Worm (Caenorhabditis elegans): ENCODE measurements around the gene ZK1010.4.

ce11 chrIII:13019547-13020098 is 38.8 kb downstream of the ZK1010.4 start:
- no peak for TF ChIP-seq zag-1 (tag; optimal IDR thresholded peaks at IDR 0.05)
- no peak for TF ChIP-seq dmd-4 (tag; optimal IDR thresholded peaks at IDR 0.05)
- TF ChIP-seq ztf-4 (tag; optimal IDR thresholded peaks at IDR 0.05): no peak
- no peak for TF ChIP-seq lin-39 (tag; optimal IDR thresholded peaks at IDR 0.05)
- TF ChIP-seq nhr-23 (tag; optimal IDR thresholded peaks at IDR 0.05): no peak
- TF ChIP-seq nhr-6 (tag; optimal IDR thresholded peaks at IDR 0.05): no peak
- no peak for TF ChIP-seq unc-62 (GFP tag; optimal IDR thresholded peaks at IDR 0.05)
- TF ChIP-seq nhr-12 (tag; optimal IDR thresholded peaks at IDR 0.05): no peak
- no peak for TF ChIP-seq aly-2 (tag; optimal IDR thresholded peaks at IDR 0.05)

Measured in whole organism, L2 larva.